Worm (Caenorhabditis elegans) whole organism, young adult: ENCODE measurements around the gene F18E9.1.

ENCODE experiments used
- B0336.3 ChIP-seq: fragments of 200-800 bp; sonication (Bioruptor generic); IDR thresholded peaks from 2 replicates; pipeline ENCODE4 v1.3.6; 2022; ENCODE audit warnings: missing genetic modification characterization, missing compliant biosample characterization
- D2030.7 ChIP-seq: fragments of 200-800 bp; sonication (Bioruptor generic); IDR thresholded peaks from 2 replicates; pipeline ENCODE4 v1.3.6; 2022; ENCODE audit warnings: missing genetic modification reagents, missing genetic modification characterization, missing compliant biosample characterization
- F22D6.2 ChIP-seq: sonication (generic microtip); optimal IDR thresholded peaks from 2 replicates; lab custom pipeline; 2016; ENCODE audit warnings: mild to moderate bottlenecking, missing genetic modification characterization, missing compliant biosample characterization
- F23B12.7 ChIP-seq: sonication (generic microtip); optimal IDR thresholded peaks from 2 replicates; lab custom pipeline; 2017; ENCODE audit warnings: missing genetic modification characterization, mild to moderate bottlenecking, missing compliant biosample characterization, antibody characterized with exemption, moderate library complexity; ENCODE audit not compliant: insufficient read depth
- K12H6.12 ChIP-seq: fragments of 200-800 bp; sonication (Bioruptor generic); optimal IDR thresholded peaks from 2 replicates; lab custom pipeline; 2018; ENCODE audit warnings: mild to moderate bottlenecking, missing genetic modification characterization, missing compliant biosample characterization
- T26A5.8 ChIP-seq: sonication (generic microtip); optimal IDR thresholded peaks from 2 replicates; lab custom pipeline; 2016; ENCODE audit warnings: missing genetic modification characterization, missing compliant biosample characterization
- Y53F4B.3 ChIP-seq: fragments of 200-800 bp; sonication (Bioruptor generic); IDR thresholded peaks from 2 replicates; pipeline ENCODE4 v1.3.6; 2022; ENCODE audit warnings: missing genetic modification reagents, missing genetic modification characterization, missing compliant biosample characterization
- akir-1 ChIP-seq: fragments of 200-800 bp; sonication (Bioruptor generic); optimal IDR thresholded peaks from 2 replicates; lab custom pipeline; 2018; ENCODE audit warnings: mild to moderate bottlenecking, missing genetic modification characterization, moderate library complexity, missing compliant biosample characterization
- ama-1 ChIP-seq, 3 experiments: fragments of 150-350 bp in 1 of 3; sonication (generic microtip) in 2 of 3; optimal IDR thresholded peaks; 2 replicates each; lab custom pipeline; 2014 to 2018; ENCODE audit warnings: missing biosample characterization in 2 of 3, missing genetic modification characterization in 2 of 3, missing genetic modification reagents in 2 of 3
- atf-7 ChIP-seq: sonication (generic microtip); optimal IDR thresholded peaks from 2 replicates; lab custom pipeline; 2017; ENCODE audit warnings: mild to moderate bottlenecking, missing genetic modification characterization, missing compliant biosample characterization
- attf-6 ChIP-seq: fragments of 200-800 bp; sonication (Bioruptor generic); IDR thresholded peaks from 2 replicates; pipeline ENCODE4 v1.3.6; 2022; ENCODE audit warnings: missing genetic modification reagents, missing genetic modification characterization, missing compliant biosample characterization
- ccch-3 ChIP-seq: fragments of 200-800 bp; sonication (Bioruptor generic); optimal IDR thresholded peaks from 2 replicates; lab custom pipeline; 2018; ENCODE audit warnings: mild to moderate bottlenecking, missing genetic modification characterization, missing compliant biosample characterization
- ceh-27 ChIP-seq: fragments of 200-800 bp; sonication (Bioruptor generic); optimal IDR thresholded peaks from 2 replicates; lab custom pipeline; 2018; ENCODE audit warnings: mild to moderate bottlenecking, missing genetic modification characterization, moderate library complexity, missing compliant biosample characterization
- ceh-40 ChIP-seq: fragments of 200-800 bp; sonication (Bioruptor generic); IDR thresholded peaks from 2 replicates; pipeline ENCODE4 v1.3.6; 2022; ENCODE audit warnings: missing genetic modification characterization, missing compliant biosample characterization
- ceh-79 ChIP-seq: sonication (generic microtip); optimal IDR thresholded peaks from 2 replicates; lab custom pipeline; 2017; ENCODE audit warnings: mild to moderate bottlenecking, missing genetic modification characterization, missing compliant biosample characterization
- dox-1 ChIP-seq: fragments of 200-800 bp; sonication (Bioruptor generic); IDR thresholded peaks from 2 replicates; pipeline ENCODE4 v1.3.6; 2022; ENCODE audit warnings: missing genetic modification reagents, missing genetic modification characterization, missing compliant biosample characterization
- ets-4 ChIP-seq: fragments of 200-800 bp; sonication (Bioruptor generic); optimal IDR thresholded peaks from 2 replicates; lab custom pipeline; 2018; ENCODE audit warnings: mild to moderate bottlenecking, missing genetic modification characterization, missing compliant biosample characterization
- him-1 ChIP-seq: sonication (generic microtip); optimal IDR thresholded peaks from 2 replicates; lab custom pipeline; 2016; ENCODE audit warnings: missing genotype, missing genetic modification reagents, missing genetic modification characterization, missing compliant biosample characterization
- hlh-12 ChIP-seq: sonication (generic microtip); optimal IDR thresholded peaks from 2 replicates; lab custom pipeline; 2016; ENCODE audit warnings: missing genetic modification characterization, missing compliant biosample characterization
- hlh-26 ChIP-seq: fragments of 200-800 bp; sonication (Bioruptor generic); conservative IDR thresholded peaks from 2 replicates; pipeline ENCODE4 v1.3.6; 2022; ENCODE audit warnings: missing genetic modification reagents, missing genetic modification characterization, missing compliant biosample characterization
- lag-1 ChIP-seq: fragments of 200-800 bp; sonication (Bioruptor generic); IDR thresholded peaks from 2 replicates; pipeline ENCODE4 v1.3.6; 2022; ENCODE audit warnings: missing genetic modification reagents, missing genetic modification characterization, missing compliant biosample characterization
- let-526 ChIP-seq: fragments of 200-800 bp; sonication (Bioruptor generic); IDR thresholded peaks from 2 replicates; pipeline ENCODE4 v1.3.6; 2022; ENCODE audit warnings: missing genetic modification reagents, missing genetic modification characterization, missing compliant biosample characterization
- let-607 ChIP-seq, 2 experiments: fragments of 200-800 bp in 1 of 2; sonication (Bioruptor generic) in 1 of 2; sonication (generic microtip) in 1 of 2; optimal IDR thresholded peaks; 2 replicates each; lab custom pipeline; 2016 to 2018; ENCODE audit warnings: mild to moderate bottlenecking in 2 of 2, missing compliant biosample characterization in 2 of 2, missing genetic modification characterization in 2 of 2, moderate library complexity in 2 of 2, missing genotype in 1 of 2
- lin-40 ChIP-seq: sonication (generic microtip); optimal IDR thresholded peaks from 2 replicates; lab custom pipeline; 2016; ENCODE audit warnings: missing genetic modification characterization, mild to moderate bottlenecking, missing compliant biosample characterization, missing genotype, missing genetic modification reagents
- lin-54 ChIP-seq: fragments of 200-800 bp; sonication (Bioruptor generic); optimal IDR thresholded peaks from 2 replicates; lab custom pipeline; 2018; ENCODE audit warnings: mild to moderate bottlenecking, missing genetic modification characterization, missing compliant biosample characterization
- lsl-1 ChIP-seq: fragments of 200-800 bp; sonication (Bioruptor generic); optimal IDR thresholded peaks from 2 replicates; lab custom pipeline; 2018; ENCODE audit warnings: mild to moderate bottlenecking, missing genetic modification characterization, moderate library complexity, missing compliant biosample characterization
- lsy-27 ChIP-seq: sonication (generic microtip); optimal IDR thresholded peaks from 2 replicates; lab custom pipeline; 2017; ENCODE audit warnings: missing genetic modification characterization, mild to moderate bottlenecking, missing compliant biosample characterization, antibody characterized with exemption, missing genotype, borderline replicate concordance; ENCODE audit not compliant: insufficient read depth
- madf-6 ChIP-seq: fragments of 200-800 bp; sonication (Bioruptor generic); IDR thresholded peaks from 2 replicates; pipeline ENCODE4 v1.3.6; 2022; ENCODE audit warnings: missing genetic modification reagents, missing genetic modification characterization, missing compliant biosample characterization
- madf-8 ChIP-seq: fragments of 200-800 bp; sonication (Bioruptor generic); conservative IDR thresholded peaks from 2 replicates; pipeline ENCODE4 v1.3.6; 2022; ENCODE audit warnings: missing genetic modification reagents, missing genetic modification characterization, missing compliant biosample characterization
- mel-28 ChIP-seq: sonication (generic microtip); optimal IDR thresholded peaks from 2 replicates; lab custom pipeline; 2016; ENCODE audit warnings: borderline replicate concordance, mild to moderate bottlenecking, missing genetic modification characterization, missing compliant biosample characterization
- nfya-2 ChIP-seq: fragments of 200-800 bp; sonication (Bioruptor generic); IDR thresholded peaks from 2 replicates; pipeline ENCODE4 v1.3.6; 2022; ENCODE audit warnings: missing genetic modification reagents, missing genetic modification characterization, missing compliant biosample characterization
- nhr-80 ChIP-seq: sonication (generic microtip); optimal IDR thresholded peaks from 2 replicates; lab custom pipeline; 2016; ENCODE audit warnings: missing genetic modification characterization, missing compliant biosample characterization
- rcor-1 ChIP-seq: fragments of 200-800 bp; sonication (Bioruptor generic); IDR thresholded peaks from 2 replicates; pipeline ENCODE4 v1.3.6; 2022; ENCODE audit warnings: missing genetic modification reagents, missing genetic modification characterization, missing compliant biosample characterization
- rec-8 ChIP-seq, 2 experiments: sonication (generic microtip); optimal IDR thresholded peaks; 2 replicates each; lab custom pipeline; 2016; ENCODE audit warnings: mild to moderate bottlenecking in 2 of 2, missing genetic modification characterization in 2 of 2, missing genetic modification reagents in 2 of 2, missing genotype in 2 of 2, missing biosample characterization in 1 of 2, missing compliant biosample characterization in 1 of 2, moderate library complexity in 1 of 2
- snpc-1.3 ChIP-seq: sonication (generic microtip); optimal IDR thresholded peaks from 2 replicates; lab custom pipeline; 2017; ENCODE audit warnings: missing genetic modification characterization, mild to moderate bottlenecking, missing compliant biosample characterization, antibody characterized with exemption, moderate library complexity, missing genotype, missing genetic modification reagents; ENCODE audit not compliant: insufficient read depth
- snpc-4 ChIP-seq, 5 experiments: fragments of 150-350 bp in 1 of 5; sonication (generic microtip) in 4 of 5; optimal IDR thresholded peaks; 2 replicates each; lab custom pipeline; 2014 to 2018; ENCODE audit warnings: missing genetic modification characterization in 5 of 5, missing biosample characterization in 3 of 5, antibody characterized with exemption in 2 of 5, mild to moderate bottlenecking in 2 of 5, missing compliant biosample characterization in 2 of 5, missing genotype in 2 of 5, moderate library complexity in 2 of 5, missing genetic modification reagents in 1 of 5
- somi-1 ChIP-seq: fragments of 200-800 bp; sonication (Bioruptor generic); optimal IDR thresholded peaks from 2 replicates; lab custom pipeline; 2018; ENCODE audit warnings: mild to moderate bottlenecking, missing genetic modification characterization, missing compliant biosample characterization
- tbp1 ChIP-seq: fragments of 200-800 bp; sonication (Bioruptor generic); optimal IDR thresholded peaks from 2 replicates; lab custom pipeline; 2018; ENCODE audit warnings: mild to moderate bottlenecking, missing genetic modification characterization, missing compliant biosample characterization
- tbx-9 ChIP-seq: sonication (generic microtip); optimal IDR thresholded peaks from 2 replicates; lab custom pipeline; 2016; ENCODE audit warnings: borderline replicate concordance, missing genetic modification characterization, inconsistent platforms, missing compliant biosample characterization
- tlf-1 ChIP-seq: fragments of 200-800 bp; sonication (Bioruptor generic); optimal IDR thresholded peaks from 2 replicates; lab custom pipeline; 2018; ENCODE audit warnings: mild to moderate bottlenecking, missing genetic modification characterization, missing compliant biosample characterization
- zfh-2 ChIP-seq: fragments of 200-800 bp; sonication (Bioruptor generic); conservative IDR thresholded peaks from 2 replicates; pipeline ENCODE4 v1.3.6; 2022; ENCODE audit warnings: missing genetic modification reagents, missing genetic modification characterization, missing compliant biosample characterization
- zim-3 ChIP-seq: sonication (generic microtip); optimal IDR thresholded peaks from 2 replicates; lab custom pipeline; 2017; ENCODE audit warnings: mild to moderate bottlenecking, missing genetic modification characterization, moderate library complexity, missing compliant biosample characterization
- ztf-25 ChIP-seq: fragments of 200-800 bp; sonication (Bioruptor generic); IDR thresholded peaks from 2 replicates; pipeline ENCODE4 v1.3.6; 2022; ENCODE audit warnings: missing genetic modification reagents, missing genetic modification characterization, missing compliant biosample characterization
- ztf-3 ChIP-seq: fragments of 200-800 bp; sonication (Bioruptor generic); optimal IDR thresholded peaks from 2 replicates; lab custom pipeline; 2018; ENCODE audit warnings: mild to moderate bottlenecking, missing genetic modification characterization, missing compliant biosample characterization

F18E9.1 gene

ce11 chrX:8568423-8568903, 32.9 kb upstream of the F18E9.1 start:
- TF ChIP-seq let-526 (GFP tag; lab: Robert Waterston, UW) (no peak), madf-8 (GFP tag; lab: Robert Waterston, UW) (no peak), ccch-3 (no peak), rec-8 (tag; optimal IDR thresholded peaks at IDR 0.05; lab: Kevin White, UChicago) (no peak), rcor-1 (no peak), lin-54 (GFP tag; lab: Kevin White, UChicago) (no peak), ztf-25 (GFP tag; lab: Robert Waterston, UW) (no peak), zfh-2 (no peak), nhr-80 (tag; lab: Kevin White, UChicago) (peak; percentile 90), let-607 (tag; optimal IDR thresholded peaks at IDR 0.05; lab: Kevin White, UChicago) (peak in 1 of 2 experiments; percentile 23), tbp1 (GFP tag; lab: Kevin White, UChicago) (no peak), tlf-1 (no peak), B0336.3 (GFP tag; lab: Robert Waterston, UW) (no peak), madf-6 (no peak), mel-28 (tag; lab: Kevin White, UChicago) (no peak), lsl-1 (GFP tag; lab: Kevin White, UChicago) (no peak), lag-1 (GFP tag; lab: Robert Waterston, UW) (no peak), tbx-9 (tag; lab: Kevin White, UChicago) (no peak), nfya-2 (GFP tag; lab: Robert Waterston, UW) (no peak), snpc-4 (GFP tag; optimal IDR thresholded peaks at IDR 0.05; lab: Kevin White, UChicago) (no peak), snpc-4 (tag; optimal IDR thresholded peaks at IDR 0.05; lab: Kevin White, UChicago) (no peak), ets-4 (peak; percentile 78), atf-7 (tag; lab: Kevin White, UChicago) (peak; percentile 4), dox-1 (GFP tag; lab: Robert Waterston, UW) (peak; percentile 73)
- TF ChIP-seq, all 124 proteins: peak for 5

ce11 chrX:8569159-8569558, 32.2 kb upstream of the F18E9.1 start:
- TF ChIP-seq T26A5.8 (no peak), madf-6 (no peak), zfh-2 (0 out of 2 replicates have a peak, but pooled peaks have one; percentile 15), atf-7 (tag; lab: Kevin White, UChicago) (no peak), hlh-12 (tag; lab: Kevin White, UChicago) (no peak), rcor-1 (no peak), ceh-40 (GFP tag; lab: Robert Waterston, UW) (no peak), ceh-27 (GFP tag; lab: Kevin White, UChicago) (peak; percentile 26), lin-40 (tag; lab: Kevin White, UChicago) (no peak), Y53F4B.3 (GFP tag; lab: Robert Waterston, UW) (no peak), zim-3 (tag; lab: Kevin White, UChicago) (no peak), attf-6 (GFP tag; lab: Robert Waterston, UW) (no peak), K12H6.12 (no peak), akir-1 (GFP tag; lab: Kevin White, UChicago) (no peak)
- TF ChIP-seq, all 124 proteins: peak for 2

DNA sequence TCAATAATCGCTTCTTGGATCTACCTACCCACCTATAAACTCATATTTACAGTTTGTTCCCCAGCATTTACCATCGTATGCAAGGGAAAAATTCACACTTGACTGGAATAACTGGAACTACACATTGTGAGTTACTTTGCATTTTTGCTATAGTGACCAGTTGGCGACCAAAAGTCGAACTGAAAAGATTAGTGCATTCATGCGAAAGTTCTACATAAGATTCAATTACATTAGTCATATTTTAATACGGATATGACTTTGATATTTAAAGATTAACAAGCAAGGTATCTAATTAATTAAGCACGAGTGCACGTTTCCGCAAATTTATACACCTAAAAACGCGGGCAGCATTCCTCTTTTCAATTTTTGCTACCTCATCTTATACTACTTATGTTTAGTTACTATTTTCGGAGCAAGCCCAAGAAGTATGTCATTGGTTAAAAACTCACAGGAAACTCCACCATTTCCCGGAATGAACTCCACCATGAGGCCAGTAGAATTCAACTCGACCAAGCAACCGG, 30.3 kb upstream of the F18E9.1 start, which contains the start of gene jmjd-3.1:
jmjd-3.1 (plus strand) TSS at position 51 of the 521 bp plus-strand sequence.
- TF ChIP-seq ama-1 (optimal IDR thresholded peaks at IDR 0.05; lab: Kevin White, UChicago) (no peak), ama-1 (GFP tag; optimal IDR thresholded peaks at IDR 0.05; lab: Kevin White, UChicago) (no peak), somi-1 (no peak), lsy-27 (tag; lab: Kevin White, UChicago) (no peak), hlh-26 (GFP tag; lab: Robert Waterston, UW) (no peak), zim-3 (tag; lab: Kevin White, UChicago) (no peak), F22D6.2 (tag; lab: Kevin White, UChicago) (no peak), ztf-3 (GFP tag; lab: Kevin White, UChicago) (no peak), F23B12.7 (tag; lab: Kevin White, UChicago) (no peak), ceh-79 (tag; lab: Kevin White, UChicago) (no peak), snpc-1.3 (tag; lab: Kevin White, UChicago) (no peak), D2030.7 (GFP tag; lab: Robert Waterston, UW) (no peak), him-1 (tag; lab: Kevin White, UChicago) (no peak), B0336.3 (GFP tag; lab: Robert Waterston, UW) (no peak)
